Worm (Caenorhabditis elegans): Measurements from ENCODE around the gene Y116F11B.7.

- TF ChIP-seq tbx-11 (GFP tag; IDR thresholded peaks at IDR 0.05) = no peak
- TF ChIP-seq tra-4 (tag; optimal IDR thresholded peaks at IDR 0.05) = no peak
- no peak for TF ChIP-seq ama-1 (optimal IDR thresholded peaks at IDR 0.05)
- no peak for TF ChIP-seq scrt-1 (GFP tag; IDR thresholded peaks at IDR 0.05)
- no peak for TF ChIP-seq tbx-37 (GFP tag; conservative IDR thresholded peaks at IDR 0.05)
- TF ChIP-seq F13C5.2 (tag; optimal IDR thresholded peaks at IDR 0.05) = no peak
- TF ChIP-seq ceh-36 (tag; optimal IDR thresholded peaks at IDR 0.05) = peak; percentile 88
Measured at ce11 chrV:19829225-19829624, 18.9 kb upstream of the Y116F11B.7 start.
